Fruit fly (Drosophila melanogaster) whole organism, embryonic: ENCODE data around the gene CG46523.

Experiments used
- B-H2 ChIP-seq: fragments of 200-800 bp; sonication (Bioruptor generic); optimal IDR thresholded peaks from 2 replicates; lab custom pipeline; 2018; ENCODE audit warnings: missing biosample characterization, mild to moderate bottlenecking, missing genetic modification characterization
- CG11504 ChIP-seq: fragments of 200-800 bp; sonication (Bioruptor generic); optimal IDR thresholded peaks from 3 replicates; lab custom pipeline; 2019; ENCODE audit warnings: missing biosample characterization, mild to moderate bottlenecking, missing genetic modification characterization, moderate library complexity
- CG13424 ChIP-seq: fragments of 200-800 bp; sonication (Bioruptor generic); optimal IDR thresholded peaks from 2 replicates; lab custom pipeline; 2019; ENCODE audit warnings: missing biosample characterization, mild to moderate bottlenecking, missing genetic modification characterization, moderate library complexity
- CG14710 ChIP-seq: fragments of 200-800 bp; sonication (Bioruptor generic); optimal IDR thresholded peaks from 3 replicates; lab custom pipeline; 2019; ENCODE audit warnings: missing biosample characterization, mild to moderate bottlenecking, missing genetic modification characterization, moderate library complexity
- CG1602 ChIP-seq: fragments of 200-800 bp; sonication (Bioruptor generic); optimal IDR thresholded peaks from 3 replicates; lab custom pipeline; 2016; ENCODE audit warnings: missing biosample characterization, missing genetic modification characterization
- CG17612 ChIP-seq: fragments of 200-800 bp; sonication (Bioruptor generic); IDR thresholded peaks from 2 replicates; pipeline ENCODE4 v1.3.6; 2022; ENCODE audit warnings: missing biosample characterization, missing genetic modification characterization
- CG17829 ChIP-seq: fragments of 200-800 bp; optimal IDR thresholded peaks from 2 replicates; lab custom pipeline; 2019; ENCODE audit warnings: missing biosample characterization, mild to moderate bottlenecking, missing genetic modification characterization, moderate library complexity
- CG18619 ChIP-seq: fragments of 200-800 bp; sonication (Bioruptor generic); optimal IDR thresholded peaks from 3 replicates; lab custom pipeline; 2017; ENCODE audit warnings: missing biosample characterization, mild to moderate bottlenecking, missing genetic modification characterization
- CG2712 ChIP-seq: fragments of 200-800 bp; optimal IDR thresholded peaks from 3 replicates; lab custom pipeline; 2019; ENCODE audit warnings: missing biosample characterization, mild to moderate bottlenecking, missing genetic modification characterization, moderate library complexity
- CG30403 ChIP-seq: fragments of 200-800 bp; sonication (Bioruptor generic); optimal IDR thresholded peaks from 3 replicates; lab custom pipeline; 2016; ENCODE audit warnings: missing biosample characterization, missing genetic modification characterization
- CG33213 ChIP-seq: fragments of 200-800 bp; sonication (Bioruptor generic); optimal IDR thresholded peaks from 3 replicates; lab custom pipeline; 2016; ENCODE audit warnings: missing biosample characterization, missing genetic modification characterization
- CG6683 ChIP-seq: fragments of 200-800 bp; sonication (Bioruptor generic); optimal IDR thresholded peaks from 2 replicates; lab custom pipeline; 2017; ENCODE audit warnings: missing biosample characterization, mild to moderate bottlenecking, missing genetic modification characterization, missing genetic modification reagents
- CG9437 ChIP-seq: fragments of 200-800 bp; sonication (Bioruptor generic); optimal IDR thresholded peaks from 2 replicates; lab custom pipeline; 2018; ENCODE audit warnings: missing biosample characterization, mild to moderate bottlenecking, missing genetic modification characterization
- CG9797 ChIP-seq: fragments of 200-800 bp; sonication (Bioruptor generic); optimal IDR thresholded peaks from 3 replicates; lab custom pipeline; 2018; ENCODE audit warnings: missing biosample characterization, mild to moderate bottlenecking, missing genetic modification characterization
- Chrac-16 ChIP-seq: fragments of 200-800 bp; sonication (Bioruptor generic); optimal IDR thresholded peaks from 3 replicates; lab custom pipeline; 2016; ENCODE audit warnings: missing biosample characterization, missing genetic modification characterization
- Eip74EF ChIP-seq, 2 experiments: fragments of 200-800 bp in 1 of 2; fragments of >200 bp in 1 of 2; sonication (Bioruptor generic) in 1 of 2; optimal IDR thresholded peaks; 2 replicates each; lab custom pipeline; 2017 to 2019; ENCODE audit warnings: missing biosample characterization in 2 of 2, missing genetic modification characterization in 2 of 2, mild to moderate bottlenecking in 1 of 2, moderate library complexity in 1 of 2
- HmgZ ChIP-seq: fragments of 200-800 bp; sonication (Bioruptor generic); optimal IDR thresholded peaks from 2 replicates; lab custom pipeline; 2018; ENCODE audit warnings: missing biosample characterization, mild to moderate bottlenecking, missing genetic modification characterization
- Lhr ChIP-seq: fragments of 200-800 bp; sonication (Bioruptor generic); optimal IDR thresholded peaks from 3 replicates; lab custom pipeline; 2017; ENCODE audit warnings: mild to moderate bottlenecking, missing biosample characterization, missing genetic modification reagents, missing genetic modification characterization
- Med ChIP-seq: fragments of 200-800 bp; sonication (Bioruptor generic); peaks from one replicate; lab custom pipeline; 2016; ENCODE audit warnings: missing biosample characterization, missing genetic modification characterization, mild to moderate bottlenecking, inconsistent platforms, moderate library complexity
- Scr ChIP-seq: fragments of 200-800 bp; sonication (Bioruptor generic); IDR thresholded peaks from 2 replicates; pipeline ENCODE4 v1.3.6; 2022; ENCODE audit warnings: missing biosample characterization, missing genetic modification characterization; ENCODE audit not compliant: partially characterized antibody
- Stat92E ChIP-seq, 3 experiments: fragments of >200 bp in 2 of 3; fragments of 200-800 bp in 1 of 3; sonication (Bioruptor generic) in 1 of 3; optimal IDR thresholded peaks; 2 replicates each; lab custom pipeline; 2017 to 2019; ENCODE audit warnings: missing biosample characterization in 3 of 3, missing genetic modification characterization in 3 of 3, mild to moderate bottlenecking in 1 of 3, moderate library complexity in 1 of 3
- Trl ChIP-seq, 3 experiments: fragments of >200 bp in 2 of 3; fragments of 200-800 bp in 1 of 3; sonication (Bioruptor generic) in 1 of 3; optimal IDR thresholded peaks; 2 replicates in 1 of 3; 3 replicates in 2 of 3; lab custom pipeline; 2016 to 2017; ENCODE audit warnings: missing biosample characterization in 1 of 3, missing genetic modification characterization in 1 of 3
- YL-1 ChIP-seq: fragments of 200-800 bp; sonication (Bioruptor generic); optimal IDR thresholded peaks from 3 replicates; lab custom pipeline; 2017; ENCODE audit warnings: missing biosample characterization, mild to moderate bottlenecking, missing genetic modification characterization
- amos ChIP-seq: fragments of 200-800 bp; sonication (Bioruptor generic); IDR thresholded peaks from 2 replicates; pipeline ENCODE4 v1.3.6; 2022; ENCODE audit warnings: missing biosample characterization, missing genetic modification characterization; ENCODE audit not compliant: partially characterized antibody
- ara ChIP-seq: fragments of 200-800 bp; sonication (Bioruptor generic); IDR thresholded peaks from 2 replicates; pipeline ENCODE4 v1.3.6; 2022; ENCODE audit warnings: missing biosample characterization, missing genetic modification characterization
- caup ChIP-seq: fragments of 200-800 bp; sonication (Bioruptor generic); optimal IDR thresholded peaks from 3 replicates; lab custom pipeline; 2017; ENCODE audit warnings: missing biosample characterization, mild to moderate bottlenecking, missing genetic modification characterization, moderate library complexity; ENCODE audit not compliant: severe bottlenecking
- crp ChIP-seq, 2 experiments: fragments of 200-800 bp; sonication (Bioruptor generic); optimal IDR thresholded peaks; 2 replicates in 1 of 2; 3 replicates in 1 of 2; lab custom pipeline; 2017; ENCODE audit warnings: missing biosample characterization in 2 of 2, missing genetic modification characterization in 2 of 2, mild to moderate bottlenecking in 1 of 2, moderate library complexity in 1 of 2
- cwo ChIP-seq: fragments of 200-800 bp; sonication (Bioruptor generic); optimal IDR thresholded peaks from 3 replicates; lab custom pipeline; 2017; ENCODE audit warnings: missing biosample characterization, missing genetic modification characterization, mild to moderate bottlenecking, moderate library complexity, missing genetic modification reagents
- exex ChIP-seq: fragments of 200-800 bp; sonication (Bioruptor generic); optimal IDR thresholded peaks from 4 replicates; lab custom pipeline; 2018; ENCODE audit warnings: missing biosample characterization, mild to moderate bottlenecking, missing genetic modification characterization, moderate library complexity
- gfzf ChIP-seq: fragments of 200-800 bp; sonication (Bioruptor generic); optimal IDR thresholded peaks from 2 replicates; lab custom pipeline; 2016; ENCODE audit warnings: missing biosample characterization, mild to moderate bottlenecking, missing genetic modification characterization, moderate library complexity
- grau ChIP-seq: fragments of 200-800 bp; optimal IDR thresholded peaks from 3 replicates; lab custom pipeline; 2019; ENCODE audit warnings: missing biosample characterization, mild to moderate bottlenecking, missing genetic modification characterization, moderate library complexity
- hkb ChIP-seq, 2 experiments: fragments of 200-800 bp in 1 of 2; fragments of >200 bp in 1 of 2; sonication (Bioruptor generic) in 1 of 2; IDR thresholded peaks in 1 of 2; optimal IDR thresholded peaks in 1 of 2; 2 replicates each; pipeline versions ENCODE4 v1.3.6 to Lab custom; 2017 to 2022; ENCODE audit warnings: missing biosample characterization in 1 of 2, missing genetic modification characterization in 1 of 2
- kah ChIP-seq: fragments of 200-800 bp; sonication (Bioruptor generic); optimal IDR thresholded peaks from 2 replicates; lab custom pipeline; 2018; ENCODE audit warnings: missing biosample characterization, mild to moderate bottlenecking, missing genetic modification characterization
- klu ChIP-seq: fragments of 200-800 bp; sonication (Bioruptor generic); IDR thresholded peaks from 2 replicates; pipeline ENCODE4 v1.3.6; 2022; ENCODE audit warnings: missing biosample characterization, missing genetic modification characterization
- lbe ChIP-seq: fragments of 200-800 bp; sonication (Bioruptor generic); optimal IDR thresholded peaks from 2 replicates; lab custom pipeline; 2016; ENCODE audit warnings: missing biosample characterization, mild to moderate bottlenecking, missing genetic modification characterization
- otp ChIP-seq: fragments of 200-800 bp; sonication (Bioruptor generic); IDR thresholded peaks from 3 replicates; pipeline ENCODE4, ENCODE4 v1.3.6; 2022; ENCODE audit warnings: missing biosample characterization, missing genetic modification characterization
- pho ChIP-seq: fragments of 200-800 bp; sonication (Bioruptor generic); optimal IDR thresholded peaks from 2 replicates; lab custom pipeline; 2016; ENCODE audit warnings: missing biosample characterization, missing genetic modification characterization
- pita ChIP-seq: fragments of 200-800 bp; sonication (Bioruptor generic); optimal IDR thresholded peaks from 2 replicates; lab custom pipeline; 2017; ENCODE audit warnings: missing biosample characterization, mild to moderate bottlenecking, missing genetic modification characterization
- pzg ChIP-seq: fragments of 200-800 bp; sonication (Bioruptor generic); optimal IDR thresholded peaks from 3 replicates; lab custom pipeline; 2018; ENCODE audit warnings: missing biosample characterization, mild to moderate bottlenecking, missing genetic modification characterization, moderate library complexity
- sc ChIP-seq, 3 experiments: fragments of >200 bp in 2 of 3; fragments of 200-800 bp in 1 of 3; sonication (Bioruptor generic) in 1 of 3; optimal IDR thresholded peaks; 2 replicates in 2 of 3; 3 replicates in 1 of 3; lab custom pipeline; 2017; ENCODE audit warnings: mild to moderate bottlenecking in 1 of 3, missing biosample characterization in 1 of 3, missing genetic modification characterization in 1 of 3, missing genetic modification reagents in 1 of 3
- sens ChIP-seq: fragments of 200-800 bp; sonication (Bioruptor generic); peaks from one replicate; lab custom pipeline; 2016; ENCODE audit warnings: missing biosample characterization, missing genetic modification characterization
- slou ChIP-seq: fragments of 200-800 bp; sonication (Bioruptor generic); optimal IDR thresholded peaks from 3 replicates; lab custom pipeline; 2016; ENCODE audit warnings: missing biosample characterization, missing genetic modification characterization
- tll ChIP-seq, 2 experiments: fragments of 200-800 bp in 1 of 2; fragments of >200 bp in 1 of 2; sonication (Bioruptor generic) in 1 of 2; optimal IDR thresholded peaks; 2 replicates each; lab custom pipeline; 2017 to 2019; ENCODE audit warnings: missing biosample characterization in 2 of 2, missing genetic modification characterization in 2 of 2, mild to moderate bottlenecking in 1 of 2, moderate library complexity in 1 of 2
- trem ChIP-seq: fragments of 200-800 bp; optimal IDR thresholded peaks from 3 replicates; lab custom pipeline; 2019; ENCODE audit warnings: missing biosample characterization, mild to moderate bottlenecking, missing genetic modification characterization, moderate library complexity
- vvl ChIP-seq: fragments of 200-800 bp; sonication (Bioruptor generic); IDR thresholded peaks from 2 replicates; pipeline ENCODE4 v1.3.6; 2022; ENCODE audit warnings: missing biosample characterization, missing genetic modification characterization
- z ChIP-seq: fragments of 200-800 bp; sonication (Bioruptor generic); IDR thresholded peaks from 3 replicates; pipeline ENCODE4 v1.3.6; 2022; ENCODE audit warnings: missing biosample characterization, missing genetic modification characterization

Gene CG46523

dm6 chr3L:1964599-1965143, 25.8 kb upstream of the CG46523 start (continued):
- TF ChIP-seq exex (peak; percentile 74), otp (GFP tag; lab: Robert Waterston, UW) (0 out of 3 replicates have a peak, but pooled peaks have one; percentile 37), cwo (GFP tag; lab: Kevin White, UChicago) (peak; percentile 49), grau (tag; lab: Kevin White, UChicago) (no peak), CG9437 (GFP tag; lab: Kevin White, UChicago) (no peak), pho (GFP tag; lab: Kevin White, UChicago) (no peak), CG6683 (no peak), Med (GFP tag; lab: Kevin White, UChicago) (peak; percentile 63), vvl (peak; percentile 22; the same call in 1 of the 2 replicates), B-H2 (peak; percentile 66)

dm6 chr3L:1964099-1964498, 25.2 kb upstream of the CG46523 start, which contains the start of gene mv:
mv (minus strand) TSS chr3L:1964178.
- TF ChIP-seq Chrac-16 (no peak), caup (no peak), sens (GFP tag; lab: Kevin White, UChicago) (peak; percentile 48), trem (tag; lab: Kevin White, UChicago) (peak; percentile 67), Scr (GFP tag; lab: Robert Waterston, UW) (peak; percentile 40), CG9797 (GFP tag; lab: Kevin White, UChicago) (peak; percentile 61), Trl (optimal IDR thresholded peaks at IDR 0.05; lab: Kevin White, UChicago) (no peak), Trl (GFP tag; optimal IDR thresholded peaks at IDR 0.05; lab: Kevin White, UChicago) (no peak), amos (GFP tag; lab: Robert Waterston, UW) (peak; percentile 31; the same call in 1 of the 2 replicates), pzg (GFP tag; lab: Kevin White, UChicago) (peak; percentile 52), crp (GFP tag; optimal IDR thresholded peaks at IDR 0.05; lab: Kevin White, UChicago) (peak; percentile 79 to 98), gfzf (peak; percentile 53), Stat92E (GFP tag; optimal IDR thresholded peaks at IDR 0.05; lab: Kevin White, UChicago) (peak in 1 of 3 experiments; percentile 61), CG14710 (tag; lab: Kevin White, UChicago) (peak; percentile 45), kah (GFP tag; lab: Kevin White, UChicago) (peak; percentile 98), pita (no peak), HmgZ (tag; lab: Kevin White, UChicago) (peak; percentile 18), Eip74EF (GFP tag; optimal IDR thresholded peaks at IDR 0.05; lab: Kevin White, UChicago) (no peak), slou (no peak), CG13424 (tag; lab: Kevin White, UChicago) (no peak), CG18619 (GFP tag; lab: Kevin White, UChicago) (no peak), CG33213 (GFP tag; lab: Kevin White, UChicago) (no peak), CG17612 (GFP tag; lab: Robert Waterston, UW) (no peak), CG30403 (no peak), klu (GFP tag; lab: Robert Waterston, UW) (no peak), YL-1 (peak; percentile 23), lbe (GFP tag; lab: Kevin White, UChicago) (peak; percentile 49), z (no peak), sc (optimal IDR thresholded peaks at IDR 0.05; lab: Kevin White, UChicago) (no peak), sc (GFP tag; optimal IDR thresholded peaks at IDR 0.05; lab: Kevin White, UChicago) (no peak), Lhr (GFP tag; lab: Kevin White, UChicago) (no peak), CG17829 (tag; lab: Kevin White, UChicago) (peak; percentile 42), hkb (optimal IDR thresholded peaks at IDR 0.05; lab: Kevin White, UChicago) (peak; percentile 6), hkb (GFP tag; IDR thresholded peaks at IDR 0.05; lab: Robert Waterston, UW) (no peak), ara (GFP tag; lab: Robert Waterston, UW) (no peak), CG1602 (GFP tag; lab: Kevin White, UChicago) (no peak), CG2712 (tag; lab: Kevin White, UChicago) (peak; percentile 31), CG11504 (tag; lab: Kevin White, UChicago) (peak; percentile 11), tll (GFP tag; optimal IDR thresholded peaks at IDR 0.05; lab: Kevin White, UChicago) (peak in 1 of 2 experiments; percentile 35)
